Fruit fly (Drosophila melanogaster): ENCODE data around the gene CG43208.

Gene CG43208

DNA sequence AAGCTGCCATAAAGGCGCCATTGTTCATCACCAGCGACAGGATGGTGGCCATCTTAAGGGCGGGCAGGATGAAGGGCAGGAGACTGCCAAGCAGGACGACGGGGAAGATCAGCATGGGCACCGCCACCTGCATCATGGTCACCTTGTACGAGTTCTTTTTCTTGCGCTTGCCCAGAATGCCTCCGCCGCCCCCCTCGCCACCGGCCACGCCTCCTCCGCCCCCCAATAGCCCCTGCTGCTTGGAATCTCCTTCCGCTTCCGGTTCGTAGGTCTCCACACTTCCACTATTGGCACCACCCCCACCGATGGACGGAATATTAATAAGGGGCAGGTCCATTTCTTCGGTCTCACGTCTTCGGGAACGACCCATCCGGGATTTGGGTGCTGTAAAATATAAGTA lies 18.1 kb upstream of the CG43208 start:
- no peak for TF ChIP-seq Myc (optimal IDR thresholded peaks at IDR 0.05)
- peak; percentile 97 for TF ChIP-seq Dfd (GFP tag; optimal IDR thresholded peaks at IDR 0.05)
- no peak for TF ChIP-seq Hnf4 (GFP tag; optimal IDR thresholded peaks at IDR 0.05)
- no peak for TF ChIP-seq Hr78 (GFP tag; optimal IDR thresholded peaks at IDR 0.05)

- TF ChIP-seq Sp1 (GFP tag; optimal IDR thresholded peaks at IDR 0.05) (no peak), Dif (GFP tag; optimal IDR thresholded peaks at IDR 0.05; ENCODE audit: partially characterized antibody) (no peak), lola (GFP tag; optimal IDR thresholded peaks at IDR 0.05) (no peak), CrebA (GFP tag; optimal IDR thresholded peaks at IDR 0.05; ENCODE audit: borderline replicate concordance) (no peak), Vsx2 (GFP tag; optimal IDR thresholded peaks at IDR 0.05; ENCODE audit: partially characterized antibody) (no peak), ey (GFP tag; optimal IDR thresholded peaks at IDR 0.05) (no peak), pan (optimal IDR thresholded peaks at IDR 0.05) (no peak), GATAd (GFP tag; optimal IDR thresholded peaks at IDR 0.05) (no peak), Hr83 (GFP tag; optimal IDR thresholded peaks at IDR 0.05; ENCODE audit: poor library complexity, severe bottlenecking) (no peak)
Observed at dm6 chr3R:13286118-13286579, 17.1 kb upstream of the CG43208 start, which contains the start of gene CG15888. Gene CG15888 (minus strand): TSS chr3R:13286529.

- TF ChIP-seq Jra (GFP tag; optimal IDR thresholded peaks at IDR 0.05) (no peak), pan (optimal IDR thresholded peaks at IDR 0.05) (no peak), CG32264 (GFP tag; optimal IDR thresholded peaks at IDR 0.05) (no peak), Dif (GFP tag; optimal IDR thresholded peaks at IDR 0.05; ENCODE audit: partially characterized antibody) (no peak), N (GFP tag; optimal IDR thresholded peaks at IDR 0.05) (no peak), Mio (GFP tag; optimal IDR thresholded peaks at IDR 0.05) (no peak), Hr83 (GFP tag; optimal IDR thresholded peaks at IDR 0.05; ENCODE audit: poor library complexity, severe bottlenecking) (no peak)
Observed at dm6 chr3R:13288763-13289312, 14.4 kb upstream of the CG43208 start, which contains the start of gene apn. Gene apn (minus strand): TSS chr3R:13288813.

- TF ChIP-seq lola (GFP tag; optimal IDR thresholded peaks at IDR 0.05) (no peak), br (GFP tag; optimal IDR thresholded peaks at IDR 0.05) (no peak), Hnf4 (GFP tag; optimal IDR thresholded peaks at IDR 0.05) (no peak), CrebA (GFP tag; optimal IDR thresholded peaks at IDR 0.05; ENCODE audit: borderline replicate concordance) (no peak), OdsH (GFP tag; optimal IDR thresholded peaks at IDR 0.05) (no peak), sage (GFP tag; optimal IDR thresholded peaks at IDR 0.05) (no peak), pan (optimal IDR thresholded peaks at IDR 0.05) (no peak), psq (GFP tag; optimal IDR thresholded peaks at IDR 0.05) (no peak), dl (GFP tag; optimal IDR thresholded peaks at IDR 0.05; ENCODE audit: insufficient read depth in 1 of 2, partially characterized antibody in 2 of 2) (no peak), Dfd (GFP tag; optimal IDR thresholded peaks at IDR 0.05) (no peak), Hr78 (GFP tag; optimal IDR thresholded peaks at IDR 0.05) (no peak), woc (GFP tag; optimal IDR thresholded peaks at IDR 0.05) (no peak), foxo (GFP tag; optimal IDR thresholded peaks at IDR 0.05) (no peak), Myc (optimal IDR thresholded peaks at IDR 0.05) (no peak)
Observed at dm6 chr3R:13290329-13290728, 12.9 kb upstream of the CG43208 start, which contains the start of gene Osi22. Gene Osi22 (plus strand): TSS chr3R:13290629.

DNA sequence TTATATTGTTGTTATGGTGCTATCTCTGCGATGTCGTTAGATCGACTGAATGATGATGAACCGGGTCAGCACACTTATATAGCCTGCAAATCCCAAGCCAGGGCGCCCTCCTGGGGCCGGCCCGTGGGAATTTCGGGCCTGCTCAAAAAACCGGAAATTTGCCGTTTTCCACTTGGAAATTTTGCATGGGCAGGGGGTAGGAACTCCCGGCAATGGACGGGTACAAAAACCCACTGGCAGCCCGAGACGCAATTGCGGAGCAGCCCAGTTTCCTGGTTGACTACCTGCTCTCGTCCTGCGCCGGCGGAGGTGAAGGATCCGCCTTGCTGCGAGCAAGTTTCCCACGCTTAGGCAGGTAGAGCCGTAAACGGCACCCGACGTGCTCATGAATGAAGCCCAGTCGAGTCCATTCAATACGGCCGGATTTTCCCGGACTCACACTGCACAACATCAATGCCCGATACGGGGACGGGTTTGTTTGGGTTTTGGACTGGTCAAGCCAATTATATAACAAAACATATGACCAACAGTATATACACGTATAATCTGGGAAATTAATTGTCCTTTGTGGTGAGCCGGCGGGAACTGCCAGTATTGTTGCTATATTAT lies 10.0 kb upstream of the CG43208 start, which contains the start of gene wntD:
TSS of gene wntD (minus strand) at position 51 of the 609 bp plus-strand sequence.
- TF ChIP-seq sv (GFP tag; optimal IDR thresholded peaks at IDR 0.05) = no peak
- TF ChIP-seq lola (GFP tag; optimal IDR thresholded peaks at IDR 0.05) = no peak
- no peak for TF ChIP-seq N (GFP tag; optimal IDR thresholded peaks at IDR 0.05)
- no peak for TF ChIP-seq GATAd (GFP tag; optimal IDR thresholded peaks at IDR 0.05)
- TF ChIP-seq foxo (GFP tag; optimal IDR thresholded peaks at IDR 0.05) = no peak
- TF ChIP-seq jim (GFP tag; optimal IDR thresholded peaks at IDR 0.05) = no peak
- TF ChIP-seq tai (GFP tag; optimal IDR thresholded peaks at IDR 0.05) = no peak
- TF ChIP-seq Jra (GFP tag; optimal IDR thresholded peaks at IDR 0.05) = no peak
- TF ChIP-seq HLH106 (tag; optimal IDR thresholded peaks at IDR 0.05) = no peak
- no peak for TF ChIP-seq OdsH (GFP tag; optimal IDR thresholded peaks at IDR 0.05)
- TF ChIP-seq Rel (GFP tag; optimal IDR thresholded peaks at IDR 0.05) = no peak
- TF ChIP-seq Rel (tag; optimal IDR thresholded peaks at IDR 0.05) = no peak
- no peak for TF ChIP-seq pan (optimal IDR thresholded peaks at IDR 0.05)
- TF ChIP-seq Dfd (GFP tag; optimal IDR thresholded peaks at IDR 0.05) = no peak
- no peak for TF ChIP-seq Vsx2 (GFP tag; optimal IDR thresholded peaks at IDR 0.05; ENCODE audit: partially characterized antibody)
- no peak for TF ChIP-seq usp (GFP tag; optimal IDR thresholded peaks at IDR 0.05)
- TF ChIP-seq psq (GFP tag; optimal IDR thresholded peaks at IDR 0.05) = no peak
- no peak for TF ChIP-seq Hr78 (GFP tag; optimal IDR thresholded peaks at IDR 0.05)
- no peak for TF ChIP-seq Hnf4 (GFP tag; optimal IDR thresholded peaks at IDR 0.05)
- TF ChIP-seq Dif (GFP tag; optimal IDR thresholded peaks at IDR 0.05; ENCODE audit: partially characterized antibody) = no peak

Data from whole organism, wandering third instar larva.